Worm (Caenorhabditis elegans) whole organism, L1 larva: Measurements from ENCODE around the gene C18D11.1.

Source experiments
- aha-1 ChIP-seq: fragments of 150-350 bp; optimal IDR thresholded peaks from 2 replicates; lab custom pipeline; 2014; ENCODE audit warnings: missing biosample characterization, missing genetic modification characterization
- aly-2 ChIP-seq: fragments of 150-350 bp; optimal IDR thresholded peaks from 2 replicates; lab custom pipeline; 2014; ENCODE audit warnings: missing biosample characterization, missing genetic modification characterization
- ceh-8 ChIP-seq: fragments of 200-800 bp; sonication (Bioruptor generic); optimal IDR thresholded peaks from 2 replicates; lab custom pipeline; 2018; ENCODE audit warnings: mild to moderate bottlenecking, missing genetic modification characterization, moderate library complexity, missing compliant biosample characterization
- ceh-82 ChIP-seq, 3 experiments: fragments of 150-350 bp in 1 of 3; sonication (generic microtip) in 2 of 3; optimal IDR thresholded peaks; 2 replicates each; lab custom pipeline; 2014 to 2017; ENCODE audit warnings: missing biosample characterization in 3 of 3, missing genetic modification characterization in 3 of 3
- ceh-90 ChIP-seq: sonication (generic microtip); optimal IDR thresholded peaks from 2 replicates; lab custom pipeline; 2016; ENCODE audit warnings: missing genetic modification characterization, missing compliant biosample characterization
- ces-1 ChIP-seq: fragments of 150-350 bp; optimal IDR thresholded peaks from 2 replicates; lab custom pipeline; 2014; ENCODE audit warnings: missing biosample characterization, missing genetic modification reagents, missing genetic modification characterization
- dpl-1 ChIP-seq, 3 experiments: fragments of 150-350 bp in 2 of 3; sonication (generic microtip) in 1 of 3; optimal IDR thresholded peaks; 2 replicates each; lab custom pipeline; 2014 to 2017; ENCODE audit warnings: missing biosample characterization in 3 of 3, missing genetic modification characterization in 3 of 3, missing genetic modification reagents in 3 of 3
- dsc-1 ChIP-seq: sonication (generic microtip); optimal IDR thresholded peaks from 2 replicates; lab custom pipeline; 2016; ENCODE audit warnings: mild to moderate bottlenecking, missing genetic modification characterization, missing compliant biosample characterization
- efl-1 ChIP-seq, 4 experiments: fragments of 150-350 bp; optimal IDR thresholded peaks in 3 of 4; peaks in 1 of 4; 1 replicate in 1 of 4; 2 replicates in 3 of 4; lab custom pipeline; 2014; ENCODE audit warnings: missing biosample characterization in 2 of 4, missing genetic modification characterization in 2 of 4, missing genetic modification reagents in 2 of 4
- egl-13 ChIP-seq: sonication (generic microtip); optimal IDR thresholded peaks from 2 replicates; lab custom pipeline; 2016; ENCODE audit warnings: missing genotype, missing genetic modification reagents, missing genetic modification characterization, missing compliant biosample characterization
- egl-27 ChIP-seq, 2 experiments: fragments of 150-350 bp in 1 of 2; sonication (generic microtip); optimal IDR thresholded peaks; 3 replicates each; lab custom pipeline; 2017 to 2018; ENCODE audit warnings: missing biosample characterization in 2 of 2, missing genetic modification characterization in 2 of 2, missing genetic modification reagents in 2 of 2
- elt-2 ChIP-seq: sonication (generic microtip); optimal IDR thresholded peaks from 2 replicates; lab custom pipeline; 2016; ENCODE audit warnings: missing genetic modification characterization, mild to moderate bottlenecking, inconsistent platforms, missing compliant biosample characterization, missing genetic modification reagents
- elt-3 ChIP-seq, 6 experiments: fragments of 150-350 bp in 1 of 6; sonication (generic microtip); optimal IDR thresholded peaks; 2 replicates each; lab custom pipeline; 2017 to 2018; ENCODE audit warnings: missing biosample characterization in 6 of 6, missing genetic modification characterization in 6 of 6, inconsistent platforms in 1 of 6
- ets-5 ChIP-seq: fragments of 200-800 bp; sonication (Bioruptor generic); IDR thresholded peaks from 2 replicates; pipeline ENCODE4 v1.3.6; 2022; ENCODE audit warnings: missing genetic modification characterization, missing compliant biosample characterization
- fkh-4 ChIP-seq: sonication (generic microtip); optimal IDR thresholded peaks from 2 replicates; lab custom pipeline; 2016; ENCODE audit warnings: missing compliant biosample characterization, missing genetic modification characterization, borderline replicate concordance
- fkh-8 ChIP-seq: sonication (generic microtip); optimal IDR thresholded peaks from 2 replicates; lab custom pipeline; 2016; ENCODE audit warnings: mild to moderate bottlenecking, missing genetic modification characterization, missing compliant biosample characterization
- fos-1 ChIP-seq: fragments of 150-350 bp; optimal IDR thresholded peaks from 2 replicates; lab custom pipeline; 2014; ENCODE audit warnings: missing biosample characterization, missing genetic modification characterization
- grh-1 ChIP-seq: fragments of 200-800 bp; sonication (Bioruptor generic); IDR thresholded peaks from 2 replicates; pipeline ENCODE4 v1.3.6; 2022; ENCODE audit warnings: missing genetic modification reagents, missing genetic modification characterization, missing compliant biosample characterization
- hlh-17 ChIP-seq: fragments of 200-800 bp; sonication (Bioruptor generic); optimal IDR thresholded peaks from 2 replicates; lab custom pipeline; 2018; ENCODE audit warnings: missing genetic modification characterization, mild to moderate bottlenecking, missing compliant biosample characterization, moderate library complexity, borderline replicate concordance
- hpl-2 ChIP-seq: fragments of 150-350 bp; optimal IDR thresholded peaks from 2 replicates; lab custom pipeline; 2014; ENCODE audit warnings: missing biosample characterization, missing genetic modification reagents, missing genetic modification characterization
- isw-1 ChIP-seq: fragments of 200-800 bp; sonication (Bioruptor generic); IDR thresholded peaks from 2 replicates; pipeline ENCODE4 v1.3.6; 2022; ENCODE audit warnings: missing genetic modification characterization, missing compliant biosample characterization
- jun-1 ChIP-seq: fragments of 150-350 bp; optimal IDR thresholded peaks from 2 replicates; lab custom pipeline; 2014; ENCODE audit warnings: missing biosample characterization, missing genetic modification reagents, missing genetic modification characterization
- lin-13 ChIP-seq: fragments of 150-350 bp; optimal IDR thresholded peaks from 2 replicates; lab custom pipeline; 2014; ENCODE audit warnings: missing biosample characterization, missing genetic modification reagents, missing genetic modification characterization
- lin-14 ChIP-seq: fragments of 200-800 bp; sonication (Bioruptor generic); optimal IDR thresholded peaks from 2 replicates; lab custom pipeline; 2018; ENCODE audit warnings: mild to moderate bottlenecking, missing genetic modification characterization, moderate library complexity, missing compliant biosample characterization
- lin-39 ChIP-seq: fragments of 150-350 bp; optimal IDR thresholded peaks from 2 replicates; lab custom pipeline; 2014; ENCODE audit warnings: missing biosample characterization, missing genetic modification reagents, missing genetic modification characterization
- lir-3 ChIP-seq: sonication (generic microtip); optimal IDR thresholded peaks from 2 replicates; lab custom pipeline; 2016; ENCODE audit warnings: mild to moderate bottlenecking, missing genetic modification characterization, moderate library complexity, missing compliant biosample characterization; ENCODE audit not compliant: poor library complexity
- lsy-2 ChIP-seq, 2 experiments: fragments of 150-350 bp; optimal IDR thresholded peaks; 2 replicates each; lab custom pipeline; 2014; ENCODE audit warnings: missing biosample characterization in 2 of 2, missing genetic modification characterization in 2 of 2
- mdl-1 ChIP-seq, 2 experiments: fragments of 150-350 bp; optimal IDR thresholded peaks; 2 replicates each; lab custom pipeline; 2014 to 2017; ENCODE audit warnings: missing biosample characterization in 2 of 2, missing genetic modification characterization in 2 of 2, inconsistent platforms in 1 of 2
- mef-2 ChIP-seq: fragments of 150-350 bp; optimal IDR thresholded peaks from 2 replicates; lab custom pipeline; 2014; ENCODE audit warnings: missing biosample characterization, missing genetic modification characterization
- mep-1 ChIP-seq: fragments of 150-350 bp; optimal IDR thresholded peaks from 2 replicates; lab custom pipeline; 2014; ENCODE audit warnings: missing biosample characterization, missing genetic modification characterization
- nhr-11 ChIP-seq: fragments of 150-350 bp; optimal IDR thresholded peaks from 2 replicates; lab custom pipeline; 2014; ENCODE audit warnings: missing biosample characterization, missing genetic modification characterization
- nhr-12 ChIP-seq: sonication (generic microtip); optimal IDR thresholded peaks from 2 replicates; lab custom pipeline; 2017; ENCODE audit warnings: missing biosample characterization, missing genetic modification characterization
- nhr-20 ChIP-seq: sonication (generic microtip); optimal IDR thresholded peaks from 2 replicates; lab custom pipeline; 2016; ENCODE audit warnings: mild to moderate bottlenecking, missing genetic modification characterization, missing compliant biosample characterization
- nhr-47 ChIP-seq: sonication (generic microtip); optimal IDR thresholded peaks from 2 replicates; lab custom pipeline; 2016; ENCODE audit warnings: mild to moderate bottlenecking, missing genetic modification characterization, moderate library complexity, missing compliant biosample characterization
- nhr-76 ChIP-seq: sonication (generic microtip); optimal IDR thresholded peaks from 2 replicates; lab custom pipeline; 2017; ENCODE audit warnings: missing biosample characterization, missing genetic modification characterization
- nhr-77 ChIP-seq: fragments of 150-350 bp; optimal IDR thresholded peaks from 2 replicates; lab custom pipeline; 2014; ENCODE audit warnings: missing biosample characterization, missing genetic modification characterization
- nhr-85 ChIP-seq: sonication (generic microtip); peaks from one replicate; lab custom pipeline; 2016; ENCODE audit warnings: missing genetic modification characterization, inconsistent platforms, missing compliant biosample characterization
- nhr-90 ChIP-seq: sonication (generic microtip); optimal IDR thresholded peaks from 2 replicates; lab custom pipeline; 2016; ENCODE audit warnings: mild to moderate bottlenecking, missing genetic modification characterization, missing compliant biosample characterization; ENCODE audit not compliant: poor library complexity
- pag-3 ChIP-seq: sonication (generic microtip); optimal IDR thresholded peaks from 2 replicates; lab custom pipeline; 2017; ENCODE audit warnings: missing genetic modification characterization, mild to moderate bottlenecking, missing compliant biosample characterization, antibody characterized with exemption, borderline replicate concordance; ENCODE audit not compliant: insufficient read depth
- pax-3 ChIP-seq: fragments of 200-800 bp; sonication (Bioruptor generic); optimal IDR thresholded peaks from 2 replicates; lab custom pipeline; 2018; ENCODE audit warnings: mild to moderate bottlenecking, missing genetic modification characterization, moderate library complexity, missing compliant biosample characterization
- snu-23 ChIP-seq: sonication (generic microtip); optimal IDR thresholded peaks from 2 replicates; lab custom pipeline; 2016; ENCODE audit warnings: missing genetic modification characterization, missing compliant biosample characterization
- sox-4 ChIP-seq: sonication (generic microtip); optimal IDR thresholded peaks from 2 replicates; lab custom pipeline; 2016; ENCODE audit warnings: missing genetic modification characterization, missing compliant biosample characterization
- sptf-1 ChIP-seq: fragments of 150-350 bp; optimal IDR thresholded peaks from 2 replicates; lab custom pipeline; 2014; ENCODE audit warnings: missing biosample characterization, missing genetic modification characterization
- tbx-2 ChIP-seq: sonication (generic microtip); optimal IDR thresholded peaks from 2 replicates; lab custom pipeline; 2016; ENCODE audit warnings: missing genetic modification characterization, missing compliant biosample characterization
- unc-130 ChIP-seq: fragments of 150-350 bp; optimal IDR thresholded peaks from 2 replicates; lab custom pipeline; 2017; ENCODE audit warnings: missing biosample characterization, missing genetic modification characterization, inconsistent platforms
- unc-62 ChIP-seq: fragments of 150-350 bp; optimal IDR thresholded peaks from 2 replicates; lab custom pipeline; 2014; ENCODE audit warnings: missing biosample characterization, missing genetic modification reagents, missing genetic modification characterization
- unc-86 ChIP-seq: sonication (generic microtip); optimal IDR thresholded peaks from 2 replicates; lab custom pipeline; 2016; ENCODE audit warnings: missing genetic modification characterization, missing compliant biosample characterization
- vab-15 ChIP-seq: sonication (generic microtip); optimal IDR thresholded peaks from 2 replicates; lab custom pipeline; 2017; ENCODE audit warnings: missing genotype, mild to moderate bottlenecking, missing genetic modification characterization, missing compliant biosample characterization
- zip-4 ChIP-seq: fragments of 200-800 bp; sonication (Bioruptor generic); optimal IDR thresholded peaks from 2 replicates; lab custom pipeline; 2018; ENCODE audit warnings: mild to moderate bottlenecking, missing genetic modification characterization, moderate library complexity, missing compliant biosample characterization
- ztf-11 ChIP-seq, 2 experiments: sonication (generic microtip); optimal IDR thresholded peaks; 2 replicates each; lab custom pipeline; 2016 to 2017; ENCODE audit warnings: missing genetic modification characterization in 2 of 2, missing biosample characterization in 1 of 2, missing compliant biosample characterization in 1 of 2
- ztf-4 ChIP-seq: fragments of 150-350 bp; optimal IDR thresholded peaks from 2 replicates; lab custom pipeline; 2014; ENCODE audit warnings: missing biosample characterization, missing genetic modification characterization

The C18D11.1 gene

DNA sequence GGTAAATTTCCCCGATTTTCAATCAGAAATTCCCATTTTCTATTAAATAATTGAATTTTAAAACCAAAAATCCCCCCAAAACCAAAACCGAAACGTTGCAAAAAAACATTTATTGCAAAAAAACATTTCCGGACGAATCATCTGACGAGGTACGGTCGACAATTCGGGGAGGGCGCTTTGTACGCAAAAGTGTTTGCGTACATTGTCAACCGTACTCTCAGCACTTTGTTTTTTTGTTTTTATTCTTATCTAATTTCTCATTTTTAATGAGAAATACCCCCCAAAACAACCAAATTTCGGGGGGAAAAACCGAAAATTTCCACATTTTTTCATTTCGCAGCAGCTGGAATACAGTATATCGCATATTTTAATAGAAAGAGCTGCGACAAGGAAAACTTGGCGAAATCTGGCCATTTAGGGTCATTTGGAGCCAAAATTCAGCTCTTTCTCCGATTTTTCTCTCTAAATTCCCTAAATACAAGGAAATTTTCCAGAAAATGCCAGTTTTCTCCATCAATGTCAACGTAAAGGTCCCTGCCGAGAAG, 31.4 kb downstream of the C18D11.1 start, which contains the start of gene mif-1 (continued):
- TF ChIP-seq unc-62 (GFP tag; lab: Kevin White, UChicago) (no peak), sptf-1 (no peak), dsc-1 (tag; lab: Kevin White, UChicago) (no peak), nhr-90 (tag; lab: Kevin White, UChicago) (no peak), nhr-76 (tag; lab: Kevin White, UChicago) (no peak), nhr-11 (no peak), hlh-17 (GFP tag; lab: Kevin White, UChicago) (no peak), unc-86 (no peak), zip-4 (GFP tag; lab: Kevin White, UChicago) (no peak), lin-14 (GFP tag; lab: Kevin White, UChicago) (no peak), grh-1 (no peak), pag-3 (peak; percentile 20), jun-1 (tag; lab: Kevin White, UChicago) (no peak), ceh-8 (no peak), aly-2 (tag; lab: Kevin White, UChicago) (no peak), aha-1 (tag; lab: Kevin White, UChicago) (no peak), isw-1 (GFP tag; lab: Robert Waterston, UW) (no peak), mef-2 (tag; lab: Kevin White, UChicago) (no peak), ceh-90 (tag; lab: Kevin White, UChicago) (no peak), dpl-1 (GFP tag; optimal IDR thresholded peaks at IDR 0.05; lab: Kevin White, UChicago) (peak; percentile 33 to 59 (median 40)), nhr-12 (no peak), lir-3 (no peak), elt-2 (tag; lab: Kevin White, UChicago) (no peak), nhr-20 (tag; lab: Kevin White, UChicago) (no peak), unc-130 (tag; lab: Kevin White, UChicago) (peak; percentile 39), ces-1 (GFP tag; lab: Kevin White, UChicago) (no peak), lin-13 (GFP tag; lab: Kevin White, UChicago) (no peak), mep-1 (tag; lab: Kevin White, UChicago) (peak; percentile 44), elt-3 (tag; optimal IDR thresholded peaks at IDR 0.05; lab: Kevin White, UChicago) (peak in 1 of 6 experiments; percentile 67), egl-13 (tag; lab: Kevin White, UChicago) (no peak), egl-27 (tag; optimal IDR thresholded peaks at IDR 0.05; lab: Kevin White, UChicago) (no peak), pax-3 (tag; lab: Kevin White, UChicago) (no peak), vab-15 (tag; lab: Kevin White, UChicago) (no peak), snu-23 (GFP tag; lab: Kevin White, UChicago) (peak; percentile 50), efl-1 (optimal IDR thresholded peaks at IDR 0.05; lab: Kevin White, UChicago) (peak; percentile 40 to 56), efl-1 (GFP tag; optimal IDR thresholded peaks at IDR 0.05 in 1 of 2; lab: Kevin White, UChicago) (peak; percentile 57 to 86), nhr-85 (no peak), fkh-8 (tag; lab: Kevin White, UChicago) (peak; percentile 21), tbx-2 (no peak), mdl-1 (tag; optimal IDR thresholded peaks at IDR 0.05; lab: Kevin White, UChicago) (peak in 1 of 2 experiments; percentile 33), sox-4 (no peak), ceh-82 (tag; optimal IDR thresholded peaks at IDR 0.05; lab: Kevin White, UChicago) (peak in 1 of 3 experiments; percentile 46), lin-39 (tag; lab: Kevin White, UChicago) (no peak), nhr-47 (tag; lab: Kevin White, UChicago) (no peak), ztf-11 (tag; optimal IDR thresholded peaks at IDR 0.05; lab: Kevin White, UChicago) (no peak), nhr-77 (tag; lab: Kevin White, UChicago) (no peak), fos-1 (no peak), ztf-4 (tag; lab: Kevin White, UChicago) (no peak), fkh-4 (tag; lab: Kevin White, UChicago) (no peak), ets-5 (GFP tag; lab: Robert Waterston, UW) (no peak), hpl-2 (GFP tag; lab: Kevin White, UChicago) (no peak), lsy-2 (tag; optimal IDR thresholded peaks at IDR 0.05; lab: Kevin White, UChicago) (peak; percentile 93 to 99)
